Fruit fly (Drosophila melanogaster) whole organism, embryonic: Measurements from ENCODE around the gene CG46440.

ENCODE experiments used
- CG10431 ChIP-seq: fragments of 200-800 bp; sonication (Bioruptor generic); optimal IDR thresholded peaks from 3 replicates; lab custom pipeline; 2018; ENCODE audit warnings: missing biosample characterization, mild to moderate bottlenecking, missing genetic modification characterization
- CG10979 ChIP-seq: fragments of 200-800 bp; sonication (Bioruptor generic); optimal IDR thresholded peaks from 2 replicates; lab custom pipeline; 2018; ENCODE audit warnings: missing biosample characterization, mild to moderate bottlenecking, missing genetic modification characterization, moderate library complexity
- CG11696 ChIP-seq: fragments of 200-800 bp; sonication (Bioruptor generic); IDR thresholded peaks from 2 replicates; pipeline ENCODE4 v1.3.6; 2022; ENCODE audit warnings: missing biosample characterization, missing genetic modification characterization
- CG12104 ChIP-seq: fragments of 200-800 bp; sonication (Bioruptor generic); optimal IDR thresholded peaks from 3 replicates; lab custom pipeline; 2016; ENCODE audit warnings: missing biosample characterization, missing genetic modification characterization
- CG13123 ChIP-seq: fragments of 200-800 bp; sonication (Bioruptor generic); optimal IDR thresholded peaks from 2 replicates; lab custom pipeline; 2016; ENCODE audit warnings: missing biosample characterization, missing genetic modification characterization
- CG13424 ChIP-seq: fragments of 200-800 bp; sonication (Bioruptor generic); optimal IDR thresholded peaks from 2 replicates; lab custom pipeline; 2019; ENCODE audit warnings: missing biosample characterization, mild to moderate bottlenecking, missing genetic modification characterization, moderate library complexity
- CG15011 ChIP-seq: fragments of 200-800 bp; sonication (Bioruptor generic); optimal IDR thresholded peaks from 3 replicates; lab custom pipeline; 2018; ENCODE audit warnings: missing biosample characterization, mild to moderate bottlenecking, missing genetic modification characterization
- CG15696 ChIP-seq: fragments of 200-800 bp; sonication (Bioruptor generic); optimal IDR thresholded peaks from 2 replicates; lab custom pipeline; 2019; ENCODE audit warnings: missing biosample characterization, mild to moderate bottlenecking, missing genetic modification characterization, moderate library complexity
- CG16815 ChIP-seq: fragments of 200-800 bp; sonication (Bioruptor generic); optimal IDR thresholded peaks from 3 replicates; lab custom pipeline; 2017; ENCODE audit warnings: missing biosample characterization, mild to moderate bottlenecking, missing genetic modification characterization
- CG16863 ChIP-seq: fragments of 200-800 bp; sonication (Bioruptor generic); optimal IDR thresholded peaks from 3 replicates; lab custom pipeline; 2016; ENCODE audit warnings: missing biosample characterization, missing genetic modification characterization
- CG17568 ChIP-seq: fragments of 200-800 bp; sonication (Bioruptor generic); optimal IDR thresholded peaks from 2 replicates; lab custom pipeline; 2018; ENCODE audit warnings: missing biosample characterization, mild to moderate bottlenecking, missing genetic modification characterization, moderate library complexity
- CG17912 ChIP-seq: fragments of 200-800 bp; sonication (Bioruptor generic); optimal IDR thresholded peaks from 2 replicates; lab custom pipeline; 2018; ENCODE audit warnings: missing biosample characterization, mild to moderate bottlenecking, missing genetic modification characterization
- CG2116 ChIP-seq: fragments of 200-800 bp; sonication (Bioruptor generic); optimal IDR thresholded peaks from 3 replicates; lab custom pipeline; 2018; ENCODE audit warnings: missing biosample characterization, mild to moderate bottlenecking, missing genetic modification characterization
- CG2202 ChIP-seq: fragments of 200-800 bp; sonication (Bioruptor generic); optimal IDR thresholded peaks from 2 replicates; lab custom pipeline; 2018; ENCODE audit warnings: missing biosample characterization, mild to moderate bottlenecking, missing genetic modification characterization
- CG30020 ChIP-seq: fragments of 200-800 bp; optimal IDR thresholded peaks from 2 replicates; lab custom pipeline; 2019; ENCODE audit warnings: missing biosample characterization, mild to moderate bottlenecking, missing genetic modification characterization, moderate library complexity
- CG31365 ChIP-seq: fragments of 200-800 bp; sonication (Bioruptor generic); optimal IDR thresholded peaks from 2 replicates; lab custom pipeline; 2018; ENCODE audit warnings: missing biosample characterization, mild to moderate bottlenecking, missing genetic modification characterization
- CG3163 ChIP-seq: fragments of 200-800 bp; sonication (Bioruptor generic); optimal IDR thresholded peaks from 3 replicates; lab custom pipeline; 2016; ENCODE audit warnings: missing biosample characterization, missing genetic modification characterization
- CG33557 ChIP-seq: fragments of 200-800 bp; sonication (Bioruptor generic); optimal IDR thresholded peaks from 2 replicates; lab custom pipeline; 2019; ENCODE audit warnings: missing biosample characterization, mild to moderate bottlenecking, missing genetic modification characterization, moderate library complexity
- CG34422 ChIP-seq: fragments of 200-800 bp; sonication (Bioruptor generic); IDR thresholded peaks from 3 replicates; pipeline ENCODE4 v1.3.6; 2022; ENCODE audit warnings: missing biosample characterization, missing genetic modification characterization
- CG4404 ChIP-seq: fragments of 200-800 bp; sonication (Bioruptor generic); IDR thresholded peaks from 2 replicates; pipeline ENCODE4 v1.3.6; 2022; ENCODE audit warnings: missing biosample characterization, missing genetic modification characterization
- CG4617 ChIP-seq: fragments of 200-800 bp; sonication (Bioruptor generic); optimal IDR thresholded peaks from 3 replicates; lab custom pipeline; 2016; ENCODE audit warnings: missing biosample characterization, missing genetic modification characterization, borderline replicate concordance
- CG6683 ChIP-seq: fragments of 200-800 bp; sonication (Bioruptor generic); optimal IDR thresholded peaks from 2 replicates; lab custom pipeline; 2017; ENCODE audit warnings: missing biosample characterization, mild to moderate bottlenecking, missing genetic modification characterization, missing genetic modification reagents
- CG6854 ChIP-seq: fragments of 200-800 bp; sonication (Bioruptor generic); optimal IDR thresholded peaks from 3 replicates; lab custom pipeline; 2017; ENCODE audit warnings: missing biosample characterization, mild to moderate bottlenecking, missing genetic modification characterization
- CG8359 ChIP-seq: fragments of 200-800 bp; sonication (Bioruptor generic); optimal IDR thresholded peaks from 2 replicates; lab custom pipeline; 2017; ENCODE audit warnings: missing biosample characterization, mild to moderate bottlenecking, missing genetic modification characterization, borderline replicate concordance
- CG8944 ChIP-seq: fragments of 200-800 bp; sonication (Bioruptor generic); optimal IDR thresholded peaks from 3 replicates; lab custom pipeline; 2016; ENCODE audit warnings: missing biosample characterization, missing genetic modification characterization
- CHES-1-like ChIP-seq: fragments of 200-800 bp; sonication (Bioruptor generic); optimal IDR thresholded peaks from 2 replicates; lab custom pipeline; 2016; ENCODE audit warnings: missing biosample characterization, missing genetic modification characterization
- Dfd ChIP-seq, 2 experiments: fragments of >200 bp; optimal IDR thresholded peaks; 2 replicates each; lab custom pipeline; 2017; ENCODE audit warnings: missing biosample characterization in 2 of 2, missing genetic modification characterization in 2 of 2
- HLHmδ ChIP-seq: fragments of 200-800 bp; sonication (Bioruptor generic); optimal IDR thresholded peaks from 2 replicates; lab custom pipeline; 2018; ENCODE audit warnings: missing biosample characterization, mild to moderate bottlenecking, missing genetic modification characterization, moderate library complexity
- Hmr ChIP-seq: fragments of 200-800 bp; sonication (Bioruptor generic); optimal IDR thresholded peaks from 3 replicates; lab custom pipeline; 2017; ENCODE audit warnings: mild to moderate bottlenecking, missing biosample characterization, missing genetic modification reagents, missing genetic modification characterization
- Hmx ChIP-seq: fragments of 200-800 bp; sonication (Bioruptor generic); optimal IDR thresholded peaks from 2 replicates; lab custom pipeline; 2016; ENCODE audit warnings: missing biosample characterization, missing genetic modification characterization
- Lhr ChIP-seq: fragments of 200-800 bp; sonication (Bioruptor generic); optimal IDR thresholded peaks from 3 replicates; lab custom pipeline; 2017; ENCODE audit warnings: mild to moderate bottlenecking, missing biosample characterization, missing genetic modification reagents, missing genetic modification characterization
- dmrt11E ChIP-seq: fragments of 200-800 bp; sonication (Bioruptor generic); optimal IDR thresholded peaks from 3 replicates; lab custom pipeline; 2018; ENCODE audit warnings: missing biosample characterization, mild to moderate bottlenecking, missing genetic modification characterization, moderate library complexity
- dmrt99B ChIP-seq: fragments of 200-800 bp; sonication (Bioruptor generic); optimal IDR thresholded peaks from 2 replicates; lab custom pipeline; 2018; ENCODE audit warnings: missing biosample characterization, mild to moderate bottlenecking, missing genetic modification characterization, moderate library complexity
- gfzf ChIP-seq: fragments of 200-800 bp; sonication (Bioruptor generic); optimal IDR thresholded peaks from 2 replicates; lab custom pipeline; 2016; ENCODE audit warnings: missing biosample characterization, mild to moderate bottlenecking, missing genetic modification characterization, moderate library complexity
- gro ChIP-seq: fragments of 200-800 bp; sonication (Bioruptor generic); optimal IDR thresholded peaks from 2 replicates; lab custom pipeline; 2016; ENCODE audit warnings: missing biosample characterization, missing genetic modification characterization
- her ChIP-seq: fragments of 200-800 bp; sonication (Bioruptor generic); optimal IDR thresholded peaks from 2 replicates; lab custom pipeline; 2016; ENCODE audit warnings: missing biosample characterization, missing genetic modification characterization
- hth ChIP-seq: fragments of >200 bp; optimal IDR thresholded peaks from 2 replicates; lab custom pipeline; 2017; ENCODE audit warnings: inconsistent platforms
- jigr1 ChIP-seq: fragments of 200-800 bp; sonication (Bioruptor generic); IDR thresholded peaks from 3 replicates; pipeline ENCODE4 v1.3.6; 2022; ENCODE audit warnings: missing biosample characterization, missing genetic modification characterization
- ken ChIP-seq: fragments of 200-800 bp; sonication (Bioruptor generic); IDR thresholded peaks from 3 replicates; pipeline ENCODE4 v1.3.6; 2022; ENCODE audit warnings: missing biosample characterization, missing genetic modification characterization
- lbe ChIP-seq: fragments of 200-800 bp; sonication (Bioruptor generic); optimal IDR thresholded peaks from 2 replicates; lab custom pipeline; 2016; ENCODE audit warnings: missing biosample characterization, mild to moderate bottlenecking, missing genetic modification characterization
- lola ChIP-seq, 3 experiments: fragments of >200 bp in 2 of 3; fragments of 200-800 bp in 1 of 3; sonication (Bioruptor generic) in 1 of 3; optimal IDR thresholded peaks; 2 replicates each; lab custom pipeline; 2017 to 2019; ENCODE audit warnings: missing biosample characterization in 3 of 3, missing genetic modification characterization in 3 of 3, mild to moderate bottlenecking in 1 of 3, moderate library complexity in 1 of 3
- mld ChIP-seq: fragments of 200-800 bp; sonication (Bioruptor generic); IDR thresholded peaks from 3 replicates; pipeline ENCODE4 v1.3.6; 2022; ENCODE audit warnings: missing biosample characterization, missing genetic modification characterization; ENCODE audit not compliant: partially characterized antibody
- pho ChIP-seq: fragments of 200-800 bp; sonication (Bioruptor generic); optimal IDR thresholded peaks from 2 replicates; lab custom pipeline; 2016; ENCODE audit warnings: missing biosample characterization, missing genetic modification characterization
- pzg ChIP-seq: fragments of 200-800 bp; sonication (Bioruptor generic); optimal IDR thresholded peaks from 3 replicates; lab custom pipeline; 2018; ENCODE audit warnings: missing biosample characterization, mild to moderate bottlenecking, missing genetic modification characterization, moderate library complexity
- ranshi ChIP-seq: fragments of 200-800 bp; sonication (Bioruptor generic); IDR thresholded peaks from 2 replicates; pipeline ENCODE4 v1.3.6; 2022; ENCODE audit warnings: missing biosample characterization, missing genetic modification characterization
- repo ChIP-seq: fragments of 200-800 bp; sonication (Bioruptor generic); optimal IDR thresholded peaks from 2 replicates; lab custom pipeline; 2016; ENCODE audit warnings: missing biosample characterization, missing genetic modification characterization
- rib ChIP-seq: fragments of 200-800 bp; sonication (Bioruptor generic); IDR thresholded peaks from 2 replicates; pipeline ENCODE4 v1.3.6; 2022; ENCODE audit warnings: missing biosample characterization, missing genetic modification characterization
- ssp ChIP-seq: fragments of 200-800 bp; sonication (Bioruptor generic); IDR thresholded peaks from 2 replicates; pipeline ENCODE4 v1.3.6; 2022; ENCODE audit warnings: missing biosample characterization, missing genetic modification characterization
- tup ChIP-seq: fragments of 200-800 bp; sonication (Bioruptor generic); optimal IDR thresholded peaks from 2 replicates; lab custom pipeline; 2016; ENCODE audit warnings: missing biosample characterization, mild to moderate bottlenecking, missing genetic modification characterization, moderate library complexity
- vvl ChIP-seq: fragments of 200-800 bp; sonication (Bioruptor generic); IDR thresholded peaks from 2 replicates; pipeline ENCODE4 v1.3.6; 2022; ENCODE audit warnings: missing biosample characterization, missing genetic modification characterization
- wor ChIP-seq: fragments of 200-800 bp; sonication (Bioruptor generic); IDR thresholded peaks from 2 replicates; pipeline ENCODE4 v1.3.6; 2022; ENCODE audit warnings: missing biosample characterization, missing genetic modification characterization

The CG46440 gene

DNA sequence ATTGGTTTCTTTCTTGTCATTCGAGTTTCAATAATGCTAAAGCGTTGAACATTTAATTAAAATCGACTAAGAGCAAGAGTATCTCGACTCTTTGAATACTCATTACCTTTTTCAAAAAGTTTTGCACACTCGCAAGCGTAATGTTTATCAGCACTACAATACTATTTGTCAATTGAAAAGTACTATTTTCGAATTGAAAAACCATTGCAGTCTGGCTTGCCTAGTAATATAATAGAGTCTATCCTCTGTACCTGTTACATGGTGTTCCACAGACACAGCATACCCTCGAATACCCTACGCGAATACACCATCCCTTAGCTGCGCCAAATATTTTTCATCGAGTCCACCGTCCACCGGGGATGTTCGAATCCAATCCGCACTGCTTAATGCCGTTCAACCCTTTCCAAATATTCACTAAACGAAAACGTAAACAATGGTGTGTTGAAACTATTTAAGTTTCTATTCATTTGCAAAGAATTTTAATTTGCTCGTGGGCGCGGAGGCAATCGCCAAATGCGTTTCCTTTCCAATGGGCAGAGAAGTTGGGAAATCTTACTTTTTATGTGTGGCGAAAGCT lies 38.9 kb downstream of the CG46440 start (continued):
- TF ChIP-seq CG6854 (GFP tag; lab: Kevin White, UChicago): no peak
- no peak for TF ChIP-seq CHES-1-like
- TF ChIP-seq lbe (GFP tag; lab: Kevin White, UChicago): no peak
- TF ChIP-seq Hmr (GFP tag; lab: Kevin White, UChicago): no peak
- TF ChIP-seq CG10431: no peak
- no peak for TF ChIP-seq dmrt99B (tag; lab: Kevin White, UChicago)
- no peak for TF ChIP-seq her (GFP tag; lab: Kevin White, UChicago)
- no peak for TF ChIP-seq CG17912 (GFP tag; lab: Kevin White, UChicago)
- TF ChIP-seq Lhr (GFP tag; lab: Kevin White, UChicago): no peak
- no peak for TF ChIP-seq CG12104 (GFP tag; lab: Kevin White, UChicago)
- no peak for TF ChIP-seq Hmx (GFP tag; lab: Kevin White, UChicago)
- no peak for TF ChIP-seq CG4404
- no peak for TF ChIP-seq hth
- TF ChIP-seq gfzf (GFP tag; lab: Kevin White, UChicago): no peak
- no peak for TF ChIP-seq CG3163 (GFP tag; lab: Kevin White, UChicago)
- TF ChIP-seq pzg (GFP tag; lab: Kevin White, UChicago): no peak
- peak; percentile 24 for TF ChIP-seq CG15696 (tag; lab: Kevin White, UChicago)
- TF ChIP-seq lola (GFP tag; optimal IDR thresholded peaks at IDR 0.05; lab: Kevin White, UChicago): peak in 1 of 3 experiments; percentile 43
- TF ChIP-seq CG34422 (GFP tag; lab: Robert Waterston, UW): no peak
- TF ChIP-seq CG16815: peak; percentile 1
- no peak for TF ChIP-seq CG11696 (GFP tag; lab: Robert Waterston, UW)
- TF ChIP-seq HLHmδ (GFP tag; lab: Kevin White, UChicago): no peak
- TF ChIP-seq ranshi (GFP tag; lab: Robert Waterston, UW): no peak
- TF ChIP-seq CG2116 (GFP tag; lab: Kevin White, UChicago): no peak
- no peak for TF ChIP-seq CG31365 (tag; lab: Kevin White, UChicago)
- TF ChIP-seq gro: no peak
- no peak for TF ChIP-seq CG2202 (tag; lab: Kevin White, UChicago)
- TF ChIP-seq CG8944 (GFP tag; lab: Kevin White, UChicago): no peak
- no peak for TF ChIP-seq CG30020 (tag; lab: Kevin White, UChicago)
- no peak for TF ChIP-seq CG8359 (GFP tag; lab: Kevin White, UChicago)
- TF ChIP-seq CG13123: no peak
- TF ChIP-seq repo (GFP tag; lab: Kevin White, UChicago): no peak
- TF ChIP-seq CG17568: no peak
- TF ChIP-seq CG16863 (GFP tag; lab: Kevin White, UChicago): no peak
- peak; percentile 45 for TF ChIP-seq CG13424 (tag; lab: Kevin White, UChicago)
- TF ChIP-seq CG4617 (GFP tag; lab: Kevin White, UChicago): no peak
- TF ChIP-seq tup (GFP tag; lab: Kevin White, UChicago): no peak
- no peak for TF ChIP-seq CG6683
- TF ChIP-seq rib (GFP tag; lab: Robert Waterston, UW): no peak
- TF ChIP-seq CG33557 (GFP tag; lab: Kevin White, UChicago): no peak
- no peak for TF ChIP-seq pho (GFP tag; lab: Kevin White, UChicago)
- no peak; the same call in 1 of the 2 replicates for TF ChIP-seq vvl (GFP tag; lab: Robert Waterston, UW)
- TF ChIP-seq Dfd (GFP tag; optimal IDR thresholded peaks at IDR 0.05; lab: Kevin White, UChicago): no peak
- TF ChIP-seq jigr1: no peak
- peak; percentile 46 for TF ChIP-seq dmrt11E (tag; lab: Kevin White, UChicago)
- TF ChIP-seq wor (GFP tag; lab: Robert Waterston, UW): no peak
- no peak for TF ChIP-seq ssp (GFP tag; lab: Robert Waterston, UW)
- no peak for TF ChIP-seq ken (GFP tag; lab: Robert Waterston, UW)
- no peak for TF ChIP-seq CG15011 (GFP tag; lab: Kevin White, UChicago)
- no peak for TF ChIP-seq mld (GFP tag; lab: Robert Waterston, UW)
- peak; percentile 45 for TF ChIP-seq CG10979 (tag; lab: Kevin White, UChicago)
